Worm (Caenorhabditis elegans) whole organism, early embryonic: ENCODE measurements around the gene elt-1.

Experiments
- B0310.2 ChIP-seq: sonication (generic microtip); optimal IDR thresholded peaks from 2 replicates; lab custom pipeline; 2016; ENCODE audit warnings: mild to moderate bottlenecking, missing genetic modification characterization, missing compliant biosample characterization
- F13C5.2 ChIP-seq: sonication (generic microtip); optimal IDR thresholded peaks from 2 replicates; lab custom pipeline; 2017; ENCODE audit warnings: mild to moderate bottlenecking, missing genetic modification characterization, inconsistent platforms, missing compliant biosample characterization
- aly-1 ChIP-seq: sonication (generic microtip); optimal IDR thresholded peaks from 2 replicates; lab custom pipeline; 2016; ENCODE audit warnings: missing genetic modification characterization, missing compliant biosample characterization
- ama-1 ChIP-seq: fragments of 150-350 bp; optimal IDR thresholded peaks from 2 replicates; lab custom pipeline; 2014
- ceh-13 ChIP-seq: fragments of 200-800 bp; sonication (Bioruptor generic); optimal IDR thresholded peaks from 2 replicates; lab custom pipeline; 2018; ENCODE audit warnings: mild to moderate bottlenecking, missing genetic modification characterization, missing compliant biosample characterization
- ceh-36 ChIP-seq: sonication (generic microtip); optimal IDR thresholded peaks from 2 replicates; lab custom pipeline; 2016; ENCODE audit warnings: missing genetic modification characterization, inconsistent platforms, missing compliant biosample characterization
- ets-7 ChIP-seq: sonication (generic microtip); optimal IDR thresholded peaks from 2 replicates; lab custom pipeline; 2016; ENCODE audit warnings: missing genotype, missing genetic modification characterization, missing compliant biosample characterization
- flt-1 ChIP-seq: fragments of 200-800 bp; sonication (Bioruptor generic); IDR thresholded peaks from 2 replicates; pipeline ENCODE4 v1.3.6; 2022; ENCODE audit warnings: missing genetic modification characterization, missing compliant biosample characterization
- hmbx-1 ChIP-seq: sonication (generic microtip); optimal IDR thresholded peaks from 2 replicates; lab custom pipeline; 2016; ENCODE audit warnings: mild to moderate bottlenecking, missing genetic modification characterization, missing compliant biosample characterization
- hmg-4 ChIP-seq: fragments of 200-800 bp; sonication (Bioruptor generic); optimal IDR thresholded peaks from 2 replicates; lab custom pipeline; 2018; ENCODE audit warnings: mild to moderate bottlenecking, missing genetic modification characterization, missing compliant biosample characterization
- hnd-1 ChIP-seq: sonication (generic microtip); optimal IDR thresholded peaks from 2 replicates; lab custom pipeline; 2016; ENCODE audit warnings: missing genetic modification characterization, missing compliant biosample characterization
- pes-1 ChIP-seq: fragments of 200-800 bp; sonication (Bioruptor generic); IDR thresholded peaks from 2 replicates; pipeline ENCODE4 v1.3.6; 2022; ENCODE audit warnings: missing genetic modification reagents, missing genetic modification characterization, missing compliant biosample characterization
- scrt-1 ChIP-seq: fragments of 200-800 bp; sonication (Bioruptor generic); IDR thresholded peaks from 2 replicates; pipeline ENCODE4 v1.3.6; 2022; ENCODE audit warnings: missing genetic modification characterization, missing compliant biosample characterization
- sea-1 ChIP-seq: fragments of 200-800 bp; sonication (Bioruptor generic); conservative IDR thresholded peaks from 2 replicates; pipeline ENCODE4 v1.3.6; 2022; ENCODE audit warnings: missing genetic modification characterization, missing compliant biosample characterization
- tbx-11 ChIP-seq: fragments of 200-800 bp; sonication (Bioruptor generic); IDR thresholded peaks from 2 replicates; pipeline ENCODE4 v1.3.6; 2022; ENCODE audit warnings: missing genetic modification characterization, missing compliant biosample characterization
- tbx-37 ChIP-seq: fragments of 200-800 bp; sonication (Bioruptor generic); conservative IDR thresholded peaks from 2 replicates; pipeline ENCODE4 v1.3.6; 2022; ENCODE audit warnings: missing genetic modification reagents, missing genetic modification characterization, missing compliant biosample characterization
- tra-4 ChIP-seq: sonication (generic microtip); optimal IDR thresholded peaks from 2 replicates; lab custom pipeline; 2017; ENCODE audit warnings: missing genetic modification characterization, missing compliant biosample characterization

elt-1 gene

DNA sequence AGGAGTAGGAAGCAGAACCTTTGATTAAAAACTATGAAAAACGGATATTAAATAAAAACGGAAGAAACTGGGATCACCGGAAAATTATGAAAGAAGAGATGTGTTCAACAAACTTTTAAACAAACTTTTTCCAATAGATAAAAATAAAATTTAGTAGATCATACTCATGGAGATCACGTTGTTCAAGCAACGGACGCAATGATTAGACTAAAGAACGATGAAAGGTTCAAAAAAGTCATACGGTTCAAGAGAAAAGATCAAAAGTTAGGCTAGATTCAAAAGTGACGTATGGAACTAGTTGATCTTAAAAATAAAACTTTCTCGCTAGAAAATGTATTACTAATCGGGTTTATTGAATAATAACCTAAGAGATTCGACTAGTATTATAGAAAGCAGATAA is 17.3 kb downstream of the elt-1 start:
- TF ChIP-seq ceh-13 (GFP tag; lab: Kevin White, UChicago), result no peak
- no peak for TF ChIP-seq tbx-37 (GFP tag; lab: Robert Waterston, UW)
- TF ChIP-seq scrt-1 (GFP tag; lab: Robert Waterston, UW), result no peak
- no peak for TF ChIP-seq sea-1 (GFP tag; lab: Robert Waterston, UW)
- TF ChIP-seq tbx-11 (GFP tag; lab: Robert Waterston, UW), result no peak
- no peak for TF ChIP-seq ama-1

DNA sequence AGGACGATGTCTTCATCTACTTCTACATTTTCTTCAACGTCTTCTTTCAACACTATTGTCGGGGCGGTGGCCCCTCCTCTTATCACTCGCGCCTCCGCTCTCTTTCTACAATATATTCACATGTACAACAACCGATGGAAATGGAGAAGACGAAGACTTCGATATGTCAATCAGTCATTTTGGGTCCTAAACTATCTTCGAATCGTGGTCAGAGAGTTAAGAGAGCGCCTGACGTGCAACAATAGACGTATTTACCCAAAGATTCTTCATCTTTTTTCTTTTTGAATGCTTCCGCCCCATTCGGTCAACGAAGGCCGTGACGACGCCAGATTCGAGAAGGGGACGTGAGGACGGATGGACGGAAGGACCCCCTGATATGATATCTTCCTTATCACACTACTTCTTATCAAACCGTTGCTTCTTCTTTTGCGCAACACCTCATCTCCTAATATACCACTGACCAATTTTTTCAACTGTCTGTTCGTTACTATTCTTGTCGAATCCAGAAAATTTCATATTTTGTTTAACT is 18.2 kb downstream of the elt-1 start:
- no peak for TF ChIP-seq hmg-4 (GFP tag; lab: Kevin White, UChicago)
- no peak for TF ChIP-seq ets-7 (tag; lab: Kevin White, UChicago)
- TF ChIP-seq B0310.2 (tag; lab: Kevin White, UChicago), result no peak
- no peak for TF ChIP-seq tra-4 (tag; lab: Kevin White, UChicago)
- TF ChIP-seq ceh-36 (tag; lab: Kevin White, UChicago), result no peak
- TF ChIP-seq pes-1 (GFP tag; lab: Robert Waterston, UW), result no peak
- TF ChIP-seq ceh-13 (GFP tag; lab: Kevin White, UChicago), result no peak
- no peak for TF ChIP-seq sea-1 (GFP tag; lab: Robert Waterston, UW)
- TF ChIP-seq F13C5.2 (tag; lab: Kevin White, UChicago), result no peak
- no peak for TF ChIP-seq scrt-1 (GFP tag; lab: Robert Waterston, UW)

DNA sequence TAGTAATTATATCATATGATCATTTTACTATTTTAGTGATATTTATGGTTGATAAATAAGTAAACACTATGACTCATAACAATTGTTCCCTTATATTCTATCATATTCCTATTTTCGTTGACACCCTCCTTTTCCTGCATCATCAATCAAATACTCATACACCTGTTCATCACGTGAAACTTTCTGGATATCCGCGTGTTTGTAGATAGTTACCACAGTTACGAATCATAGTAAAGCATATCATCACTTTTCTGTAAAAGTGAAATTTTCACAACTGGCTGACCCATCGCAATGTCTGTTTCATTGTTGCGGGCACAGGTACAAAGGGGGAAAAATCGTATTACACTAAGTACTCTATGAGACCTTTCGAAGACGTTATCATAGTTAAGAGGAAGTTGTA is 19.1 kb downstream of the elt-1 start:
- no peak for TF ChIP-seq tbx-11 (GFP tag; lab: Robert Waterston, UW)
- TF ChIP-seq pes-1 (GFP tag; lab: Robert Waterston, UW), result no peak
- no peak for TF ChIP-seq ceh-36 (tag; lab: Kevin White, UChicago)
- no peak for TF ChIP-seq tbx-37 (GFP tag; lab: Robert Waterston, UW)
- TF ChIP-seq flt-1, result no peak
- TF ChIP-seq ceh-13 (GFP tag; lab: Kevin White, UChicago), result no peak

DNA sequence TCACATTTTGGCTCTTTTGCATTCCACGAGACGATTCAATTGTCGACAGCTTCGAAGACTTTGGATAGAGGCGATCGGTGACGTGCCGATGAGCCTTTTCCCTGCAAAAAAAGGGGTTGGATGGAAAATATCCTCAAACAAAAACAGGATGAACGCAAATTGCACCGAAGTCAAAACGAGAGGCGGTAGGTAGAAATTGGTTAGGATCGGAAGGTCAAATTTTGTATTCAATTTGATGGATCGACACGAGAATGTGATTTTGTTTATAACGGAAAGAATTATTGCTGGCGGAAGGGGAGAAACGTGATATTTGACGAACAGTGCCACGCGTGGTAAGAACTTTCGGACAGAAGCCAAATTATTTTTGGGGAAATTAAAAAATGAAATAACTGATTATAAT is 20.1 kb downstream of the elt-1 start, which contains the start of gene mca-1:
mca-1 (minus strand) TSS at position 101 of the 400 bp plus-strand sequence.
- TF ChIP-seq hmbx-1 (tag; lab: Kevin White, UChicago) (no peak), tbx-11 (GFP tag; lab: Robert Waterston, UW) (no peak), ceh-13 (GFP tag; lab: Kevin White, UChicago) (no peak), hmg-4 (GFP tag; lab: Kevin White, UChicago) (no peak), ama-1 (no peak), ets-7 (tag; lab: Kevin White, UChicago) (no peak), B0310.2 (tag; lab: Kevin White, UChicago) (no peak), sea-1 (GFP tag; lab: Robert Waterston, UW) (no peak), scrt-1 (GFP tag; lab: Robert Waterston, UW) (no peak), hnd-1 (tag; lab: Kevin White, UChicago) (no peak), aly-1 (tag; lab: Kevin White, UChicago) (no peak), ceh-36 (tag; lab: Kevin White, UChicago) (no peak)

DNA sequence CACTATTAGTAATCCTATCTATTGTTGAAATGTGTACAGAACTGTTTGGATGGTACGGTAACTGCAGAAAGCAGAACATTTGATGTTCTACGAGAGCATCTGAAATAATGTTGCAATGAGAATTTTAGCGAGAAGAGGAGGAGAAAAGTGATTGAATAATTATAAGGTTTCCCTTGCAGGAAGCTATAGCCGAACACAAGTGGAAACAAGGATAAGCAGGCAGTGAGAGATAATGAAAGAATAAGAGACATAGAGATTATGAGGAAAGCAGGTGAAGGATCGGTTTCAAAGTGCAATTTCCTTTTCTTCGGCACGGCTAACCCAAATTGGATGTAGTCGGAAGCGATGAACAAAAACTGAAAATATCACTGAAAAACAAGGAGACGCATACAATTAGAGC is 27.1 kb downstream of the elt-1 start, which contains the start of gene del-2:
del-2 (minus strand) TSS at position 101 of the 400 bp plus-strand sequence.
- no peak for TF ChIP-seq B0310.2 (tag; lab: Kevin White, UChicago)

DNA sequence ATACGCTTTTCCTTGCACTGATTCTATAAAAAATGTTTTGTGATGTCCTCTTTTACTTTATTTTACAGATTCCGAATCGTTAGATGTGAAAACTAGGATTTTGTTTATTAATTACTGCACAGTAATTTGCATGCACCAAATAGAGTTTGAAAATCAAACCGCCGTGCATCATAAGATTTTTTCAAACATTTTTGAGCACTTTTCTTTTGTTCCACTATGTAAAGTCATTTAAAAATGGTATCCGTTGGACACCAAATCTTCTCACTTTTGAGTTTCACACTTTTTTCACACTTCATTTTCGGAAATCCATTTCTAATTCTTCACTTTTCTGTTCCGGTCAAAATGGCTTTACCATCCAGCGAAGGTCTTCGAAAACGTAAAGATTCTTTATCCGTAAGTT is 28.4 kb downstream of the elt-1 start, which contains the start of gene degl-2:
degl-2 (plus strand) TSS at position 301 of the 400 bp plus-strand sequence.
- TF ChIP-seq tbx-37 (GFP tag; lab: Robert Waterston, UW) (no peak), aly-1 (tag; lab: Kevin White, UChicago) (no peak)

DNA sequence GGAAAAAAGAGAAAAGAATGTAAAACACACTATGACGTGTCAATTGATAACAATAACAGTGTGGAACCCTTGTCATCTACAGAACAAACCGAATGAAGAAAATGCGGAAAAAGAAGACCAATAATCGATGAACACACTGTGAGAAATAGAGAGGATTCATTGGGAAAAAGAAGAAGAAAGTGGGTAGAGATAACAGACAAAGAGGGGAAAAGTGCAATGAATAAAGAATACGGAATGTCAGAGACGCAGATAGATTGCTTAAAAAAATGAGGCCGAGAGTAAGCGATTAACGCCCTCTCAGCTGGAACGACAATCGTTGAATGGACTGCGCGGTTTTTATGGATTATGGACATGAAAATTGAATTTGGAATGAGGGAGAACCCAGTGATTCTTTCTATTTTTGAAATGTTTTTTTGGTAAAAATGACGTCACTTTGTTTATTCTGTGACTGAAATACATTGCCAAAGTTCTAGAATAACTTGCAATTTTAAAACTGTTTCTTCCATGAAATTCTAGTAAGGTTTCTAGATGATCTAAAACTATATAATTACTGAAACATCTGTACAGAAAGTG is 33.1 kb downstream of the elt-1 start, which contains the start of gene amph-1:
amph-1 (minus strand) TSS at position 85 of the 573 bp plus-strand sequence.
- TF ChIP-seq F13C5.2 (tag; lab: Kevin White, UChicago) (peak; percentile 1), tbx-37 (GFP tag; lab: Robert Waterston, UW) (no peak)

DNA sequence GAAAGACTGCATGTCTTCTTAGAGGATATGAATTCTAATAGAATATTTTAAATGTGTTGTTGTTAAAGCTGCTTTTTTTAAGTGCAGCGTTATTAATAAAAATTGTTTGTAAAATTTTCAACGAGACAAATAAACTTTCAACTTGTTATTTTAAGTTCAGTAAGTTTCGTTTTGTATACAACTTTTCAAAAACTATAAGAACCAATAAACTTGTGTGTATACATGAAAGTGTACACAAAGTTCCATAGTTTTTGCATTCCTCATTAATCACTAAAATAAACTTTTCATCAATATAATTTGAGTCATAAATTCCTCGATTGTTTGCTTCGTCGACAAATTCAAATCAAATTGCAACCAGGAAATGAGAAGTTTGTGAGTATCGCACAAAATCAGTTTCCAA is 33.9 kb downstream of the elt-1 start, which contains the start of gene srm-3:
srm-3 (plus strand) TSS at position 301 of the 400 bp plus-strand sequence.
- TF ChIP-seq tra-4 (tag; lab: Kevin White, UChicago) (no peak), scrt-1 (GFP tag; lab: Robert Waterston, UW) (no peak), ceh-13 (GFP tag; lab: Kevin White, UChicago) (no peak), ama-1 (no peak), hmbx-1 (tag; lab: Kevin White, UChicago) (no peak), hnd-1 (tag; lab: Kevin White, UChicago) (no peak), ets-7 (tag; lab: Kevin White, UChicago) (no peak)

DNA sequence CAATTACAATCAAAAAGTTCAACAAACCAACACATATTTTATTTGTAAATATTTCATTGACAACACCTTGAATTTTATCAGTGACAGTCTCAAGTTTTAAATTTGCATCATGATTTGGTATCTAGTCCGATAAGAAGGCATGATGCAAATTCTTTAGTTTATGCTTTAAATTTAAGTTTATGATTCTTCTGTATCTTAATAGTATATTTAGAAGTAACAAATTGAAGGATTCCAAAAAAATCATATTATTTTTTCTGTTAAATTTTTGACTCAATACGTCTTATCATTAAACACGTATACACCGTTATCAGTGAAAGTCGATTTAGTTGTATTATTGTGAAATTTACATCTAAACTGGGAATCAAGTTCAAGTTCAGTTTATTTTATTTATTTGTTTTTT is 36.4 kb downstream of the elt-1 start, which contains the start of gene chca-1:
chca-1 (plus strand) TSS at position 161 of the 400 bp plus-strand sequence.
- TF ChIP-seq aly-1 (tag; lab: Kevin White, UChicago), result no peak
- TF ChIP-seq hmbx-1 (tag; lab: Kevin White, UChicago), result no peak
- no peak for TF ChIP-seq hnd-1 (tag; lab: Kevin White, UChicago)
- no peak for TF ChIP-seq ama-1
- no peak for TF ChIP-seq scrt-1 (GFP tag; lab: Robert Waterston, UW)
- no peak for TF ChIP-seq F13C5.2 (tag; lab: Kevin White, UChicago)
- TF ChIP-seq tra-4 (tag; lab: Kevin White, UChicago), result no peak
- no peak for TF ChIP-seq flt-1
- TF ChIP-seq B0310.2 (tag; lab: Kevin White, UChicago), result no peak
- no peak for TF ChIP-seq sea-1 (GFP tag; lab: Robert Waterston, UW)
- no peak for TF ChIP-seq pes-1 (GFP tag; lab: Robert Waterston, UW)
- no peak for TF ChIP-seq tbx-37 (GFP tag; lab: Robert Waterston, UW)
- TF ChIP-seq ceh-36 (tag; lab: Kevin White, UChicago), result no peak
- TF ChIP-seq ceh-13 (GFP tag; lab: Kevin White, UChicago), result no peak
